Worm (Caenorhabditis elegans): ENCODE data around the gene T05B4.12.

- TF ChIP-seq unc-39 (tag; optimal IDR thresholded peaks at IDR 0.05) (no peak), nhr-237 (tag; optimal IDR thresholded peaks at IDR 0.05) (no peak), nhr-6 (tag; optimal IDR thresholded peaks at IDR 0.05) (no peak), R02D3.7 (tag; optimal IDR thresholded peaks at IDR 0.05) (no peak)
Observed at ce11 chrV:4175624-4176023, 49.8 kb upstream of the T05B4.12 start, which contains the start of the genes coh-4 and pid-5.
